Worm (Caenorhabditis elegans): ENCODE measurements around the gene sra-29.

ce11 chrII:6625302-6625701 is 49.8 kb upstream of the sra-29 start, which contains the start of gene F54H5.14:
- TF ChIP-seq nhr-237 (tag; optimal IDR thresholded peaks at IDR 0.05) (no peak), lsy-2 (tag; optimal IDR thresholded peaks at IDR 0.05) (no peak)
